Worm (Caenorhabditis elegans) whole organism, late embryonic: ENCODE results near the gene nhr-118.

ENCODE experiments used
- C08G9.2 ChIP-seq: sonication (generic microtip); optimal IDR thresholded peaks from 2 replicates; lab custom pipeline; 2016; ENCODE audit warnings: mild to moderate bottlenecking, missing genetic modification characterization, moderate library complexity, missing compliant biosample characterization
- C38D4.7 ChIP-seq: fragments of 200-800 bp; sonication (Bioruptor generic); optimal IDR thresholded peaks from 2 replicates; lab custom pipeline; 2018; ENCODE audit warnings: mild to moderate bottlenecking, missing genetic modification characterization, moderate library complexity, missing compliant biosample characterization
- K09A11.1 ChIP-seq: sonication (generic microtip); optimal IDR thresholded peaks from 2 replicates; lab custom pipeline; 2017; ENCODE audit warnings: antibody characterized with exemption, mild to moderate bottlenecking, missing genetic modification characterization, missing compliant biosample characterization; ENCODE audit not compliant: insufficient read depth
- T23F11.4 ChIP-seq: fragments of 200-800 bp; sonication (Bioruptor generic); optimal IDR thresholded peaks from 2 replicates; lab custom pipeline; 2018; ENCODE audit warnings: mild to moderate bottlenecking, missing genetic modification characterization, missing compliant biosample characterization
- ahr-1 ChIP-seq: sonication (generic microtip); optimal IDR thresholded peaks from 2 replicates; lab custom pipeline; 2016; ENCODE audit warnings: missing genetic modification characterization, missing compliant biosample characterization
- ceh-18 ChIP-seq: sonication (generic microtip); optimal IDR thresholded peaks from 2 replicates; lab custom pipeline; 2016; ENCODE audit warnings: missing genetic modification characterization, missing compliant biosample characterization
- ceh-19 ChIP-seq: fragments of 200-800 bp; sonication (Bioruptor generic); optimal IDR thresholded peaks from 2 replicates; lab custom pipeline; 2018; ENCODE audit warnings: mild to moderate bottlenecking, missing genetic modification characterization, missing compliant biosample characterization
- ceh-2 ChIP-seq: sonication (generic microtip); optimal IDR thresholded peaks from 2 replicates; lab custom pipeline; 2016; ENCODE audit warnings: missing genotype, missing genetic modification characterization, missing compliant biosample characterization
- ceh-22 ChIP-seq: sonication (generic microtip); optimal IDR thresholded peaks from 2 replicates; lab custom pipeline; 2017; ENCODE audit warnings: missing biosample characterization, missing genetic modification characterization
- ceh-31 ChIP-seq: sonication (generic microtip); optimal IDR thresholded peaks from 2 replicates; lab custom pipeline; 2016; ENCODE audit warnings: missing genetic modification characterization, missing compliant biosample characterization
- ceh-34 ChIP-seq: sonication (generic microtip); optimal IDR thresholded peaks from 2 replicates; lab custom pipeline; 2016; ENCODE audit warnings: mild to moderate bottlenecking, missing genetic modification characterization, missing compliant biosample characterization
- ceh-9 ChIP-seq: sonication (generic microtip); optimal IDR thresholded peaks from 2 replicates; lab custom pipeline; 2016; ENCODE audit warnings: mild to moderate bottlenecking, missing genetic modification characterization, inconsistent platforms, missing compliant biosample characterization
- che-1 ChIP-seq: sonication (generic microtip); optimal IDR thresholded peaks from 2 replicates; lab custom pipeline; 2016; ENCODE audit warnings: mild to moderate bottlenecking, missing genetic modification characterization, missing compliant biosample characterization
- elt-2 ChIP-seq: sonication (generic microtip); optimal IDR thresholded peaks from 2 replicates; lab custom pipeline; 2016; ENCODE audit warnings: missing genetic modification reagents, missing genetic modification characterization, missing compliant biosample characterization
- ets-4 ChIP-seq: sonication (generic microtip); optimal IDR thresholded peaks from 2 replicates; lab custom pipeline; 2016; ENCODE audit warnings: missing genetic modification characterization, missing compliant biosample characterization
- eyg-1 ChIP-seq: sonication (generic microtip); optimal IDR thresholded peaks from 2 replicates; lab custom pipeline; 2016; ENCODE audit warnings: missing genotype, missing genetic modification characterization, missing compliant biosample characterization
- fax-1 ChIP-seq: sonication (generic microtip); optimal IDR thresholded peaks from 2 replicates; lab custom pipeline; 2016; ENCODE audit warnings: missing genotype, missing genetic modification characterization, missing compliant biosample characterization
- fkh-6 ChIP-seq: sonication (generic microtip); optimal IDR thresholded peaks from 2 replicates; lab custom pipeline; 2016; ENCODE audit warnings: missing genetic modification characterization, missing compliant biosample characterization
- hlh-15 ChIP-seq: sonication (generic microtip); optimal IDR thresholded peaks from 2 replicates; lab custom pipeline; 2016; ENCODE audit warnings: missing genetic modification characterization, missing compliant biosample characterization
- hlh-30 ChIP-seq: sonication (generic microtip); optimal IDR thresholded peaks from 2 replicates; lab custom pipeline; 2017; ENCODE audit warnings: antibody characterized with exemption, missing genetic modification characterization, missing compliant biosample characterization; ENCODE audit not compliant: insufficient read depth
- hlh-6 ChIP-seq: sonication (generic microtip); optimal IDR thresholded peaks from 2 replicates; lab custom pipeline; 2016; ENCODE audit warnings: missing genotype, missing genetic modification characterization, missing compliant biosample characterization
- pag-3 ChIP-seq: sonication (generic microtip); optimal IDR thresholded peaks from 2 replicates; lab custom pipeline; 2016; ENCODE audit warnings: missing compliant biosample characterization, missing genetic modification characterization, borderline replicate concordance
- pha-2 ChIP-seq: sonication (generic microtip); optimal IDR thresholded peaks from 2 replicates; lab custom pipeline; 2017; ENCODE audit warnings: mild to moderate bottlenecking, missing genetic modification characterization, missing compliant biosample characterization
- pros-1 ChIP-seq: fragments of 150-350 bp; optimal IDR thresholded peaks from 2 replicates; lab custom pipeline; 2014; ENCODE audit warnings: missing biosample characterization, missing genetic modification reagents, missing genetic modification characterization
- rnt-1 ChIP-seq: sonication (generic microtip); optimal IDR thresholded peaks from 2 replicates; lab custom pipeline; 2016; ENCODE audit warnings: missing genetic modification characterization, missing compliant biosample characterization
- sdc-2 ChIP-seq: sonication (generic microtip); optimal IDR thresholded peaks from 2 replicates; lab custom pipeline; 2016; ENCODE audit warnings: missing genotype, missing genetic modification characterization, missing compliant biosample characterization
- sox-2 ChIP-seq: fragments of 200-800 bp; sonication (Bioruptor generic); IDR thresholded peaks from 2 replicates; pipeline ENCODE4 v1.3.6; 2022; ENCODE audit warnings: missing genetic modification reagents, missing genetic modification characterization, missing compliant biosample characterization
- sox-4 ChIP-seq: sonication (generic microtip); optimal IDR thresholded peaks from 2 replicates; lab custom pipeline; 2017; ENCODE audit warnings: mild to moderate bottlenecking, missing genetic modification characterization, inconsistent platforms, missing compliant biosample characterization
- syd-9 ChIP-seq: sonication (generic microtip); optimal IDR thresholded peaks from 2 replicates; lab custom pipeline; 2016; ENCODE audit warnings: mild to moderate bottlenecking, missing genetic modification characterization, moderate library complexity, missing compliant biosample characterization
- tbx-7 ChIP-seq: sonication (generic microtip); optimal IDR thresholded peaks from 2 replicates; lab custom pipeline; 2016; ENCODE audit warnings: missing genotype, missing genetic modification characterization, missing compliant biosample characterization
- unc-42 ChIP-seq: sonication (generic microtip); optimal IDR thresholded peaks from 2 replicates; lab custom pipeline; 2016; ENCODE audit warnings: missing genotype, missing genetic modification characterization, missing compliant biosample characterization
- zip-5 ChIP-seq: sonication (generic microtip); optimal IDR thresholded peaks from 2 replicates; lab custom pipeline; 2016; ENCODE audit warnings: missing genetic modification characterization, missing compliant biosample characterization
- ztf-16 ChIP-seq: sonication (generic microtip); optimal IDR thresholded peaks from 2 replicates; lab custom pipeline; 2017; ENCODE audit warnings: missing genetic modification characterization, missing compliant biosample characterization

Gene nhr-118

ce11 chrV:4422127-4422526, 14.5 kb downstream of the nhr-118 start, which contains the start of gene skr-7:
skr-7 (plus strand) TSS chrV:4422427.
- no peak for TF ChIP-seq eyg-1
- TF ChIP-seq pag-3, result no peak
- no peak for TF ChIP-seq tbx-7 (tag; lab: Kevin White, UChicago)
- TF ChIP-seq fax-1 (tag; lab: Kevin White, UChicago), result no peak
- no peak for TF ChIP-seq ceh-22 (tag; lab: Kevin White, UChicago)
- no peak for TF ChIP-seq ahr-1 (tag; lab: Kevin White, UChicago)
- no peak for TF ChIP-seq sdc-2 (tag; lab: Kevin White, UChicago)
- no peak for TF ChIP-seq hlh-15 (tag; lab: Kevin White, UChicago)
- TF ChIP-seq C38D4.7 (GFP tag; lab: Kevin White, UChicago), result no peak
- no peak for TF ChIP-seq rnt-1 (tag; lab: Kevin White, UChicago)
- no peak for TF ChIP-seq unc-42 (tag; lab: Kevin White, UChicago)
- TF ChIP-seq ceh-9 (tag; lab: Kevin White, UChicago), result no peak

ce11 chrV:4423087-4423486, 15.5 kb downstream of the nhr-118 start:
- TF ChIP-seq pha-2 (tag; lab: Kevin White, UChicago) (no peak), C08G9.2 (tag; lab: Kevin White, UChicago) (no peak), pros-1 (tag; lab: Kevin White, UChicago) (no peak), ceh-22 (tag; lab: Kevin White, UChicago) (no peak), hlh-30 (tag; lab: Kevin White, UChicago) (no peak), ahr-1 (tag; lab: Kevin White, UChicago) (no peak), ceh-31 (tag; lab: Kevin White, UChicago) (no peak), ztf-16 (tag; lab: Kevin White, UChicago) (no peak)

ce11 chrV:4423860-4424401, 16.3 kb downstream of the nhr-118 start, which contains the start of the genes Y47D7A.9 and Y47D7A.19:
Y47D7A.9 (minus strand) TSS chrV:4423960.
Y47D7A.19 (plus strand) TSS chrV:4424351.
- TF ChIP-seq hlh-30 (tag; lab: Kevin White, UChicago), result no peak
- TF ChIP-seq, all 69 proteins: peak for 0

- TF ChIP-seq tbx-7 (tag; lab: Kevin White, UChicago) (no peak), che-1 (no peak), sox-4 (tag; lab: Kevin White, UChicago) (no peak), ets-4 (no peak)
These were observed 20.6 kb downstream of the nhr-118 start, which contains the start of gene Y47D7A.11 for ce11 chrV:4428202-4428601. Y47D7A.11 (minus strand) TSS chrV:4428302.

- TF ChIP-seq K09A11.1 (tag; lab: Kevin White, UChicago) (no peak), T23F11.4 (GFP tag; lab: Kevin White, UChicago) (no peak), hlh-6 (no peak), eyg-1 (no peak), unc-42 (tag; lab: Kevin White, UChicago) (no peak)
These were observed 22.0 kb downstream of the nhr-118 start, which contains the start of gene Y47D7A.12 for ce11 chrV:4429576-4429975. Y47D7A.12 (minus strand) TSS chrV:4429676.

ce11 chrV:4432783-4433237, 25.2 kb downstream of the nhr-118 start, which contains the start of gene Y47D7A.15:
Y47D7A.15 (minus strand) TSS chrV:4433187.
- TF ChIP-seq elt-2 (tag; lab: Kevin White, UChicago), result no peak
- TF ChIP-seq ceh-9 (tag; lab: Kevin White, UChicago), result no peak
- TF ChIP-seq rnt-1 (tag; lab: Kevin White, UChicago), result no peak
- TF ChIP-seq zip-5 (tag; lab: Kevin White, UChicago), result no peak
- TF ChIP-seq ceh-34 (tag; lab: Kevin White, UChicago), result no peak
- no peak for TF ChIP-seq fkh-6 (tag; lab: Kevin White, UChicago)
- TF ChIP-seq ceh-2 (tag; lab: Kevin White, UChicago), result no peak
- TF ChIP-seq syd-9 (tag; lab: Kevin White, UChicago), result no peak
- TF ChIP-seq K09A11.1 (tag; lab: Kevin White, UChicago), result no peak
- TF ChIP-seq C08G9.2 (tag; lab: Kevin White, UChicago), result no peak
- TF ChIP-seq unc-42 (tag; lab: Kevin White, UChicago), result no peak
- TF ChIP-seq ceh-18, result no peak
- TF ChIP-seq sox-2, result no peak
- TF ChIP-seq ceh-19 (GFP tag; lab: Kevin White, UChicago), result no peak
- no peak for TF ChIP-seq hlh-15 (tag; lab: Kevin White, UChicago)
